Worm (Caenorhabditis elegans): ENCODE measurements around the gene C07B5.3.

DNA sequence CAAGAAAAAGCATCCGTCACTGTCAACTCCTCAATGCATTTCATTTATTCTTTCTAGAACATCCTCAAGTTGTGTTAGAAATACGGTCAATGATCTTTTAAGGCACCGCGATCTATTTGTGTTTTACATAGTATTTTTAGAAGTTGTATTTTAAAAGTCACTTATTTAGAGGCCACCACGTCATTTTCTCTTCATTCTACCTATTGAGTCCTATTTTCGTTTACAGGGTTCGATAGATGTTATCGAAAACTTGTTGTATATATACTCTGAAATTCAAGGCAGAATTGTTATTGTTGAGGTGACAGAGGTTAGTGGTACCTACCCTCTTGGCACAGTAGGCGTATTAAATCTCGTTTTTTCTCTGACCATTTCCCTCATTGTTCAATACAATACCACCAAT, 13.5 kb downstream of the C07B5.3 start:
- TF ChIP-seq ets-7 (tag; optimal IDR thresholded peaks at IDR 0.05) (no peak), flt-1 (GFP tag; IDR thresholded peaks at IDR 0.05) (no peak), ceh-36 (tag; optimal IDR thresholded peaks at IDR 0.05) (no peak), sea-1 (GFP tag; conservative IDR thresholded peaks at IDR 0.05) (no peak), tbx-11 (GFP tag; IDR thresholded peaks at IDR 0.05) (no peak), ama-1 (optimal IDR thresholded peaks at IDR 0.05) (no peak)

Data from whole organism, early embryonic.